Fruit fly (Drosophila melanogaster) whole organism, adult: Measurements from ENCODE around the gene eIF1A.

Experiments
- CG14711 ChIP-seq: fragments of 200-800 bp; sonication (Bioruptor generic); optimal IDR thresholded peaks from 2 replicates; lab custom pipeline; 2018; ENCODE audit warnings: missing biosample characterization, mild to moderate bottlenecking, missing genetic modification characterization, moderate library complexity
- CG33017 ChIP-seq: fragments of 200-800 bp; sonication (Bioruptor generic); optimal IDR thresholded peaks from 2 replicates; lab custom pipeline; 2018; ENCODE audit warnings: missing biosample characterization, mild to moderate bottlenecking, missing genetic modification characterization, moderate library complexity
- cnc ChIP-seq, 2 experiments: fragments of >200 bp; optimal IDR thresholded peaks; 2 replicates each; lab custom pipeline; 2017
- kay ChIP-seq: fragments of 200-800 bp; sonication (Bioruptor generic); peaks from one replicate; lab custom pipeline; 2016; ENCODE audit warnings: missing biosample characterization, missing genetic modification characterization, borderline replicate concordance
- pad ChIP-seq: fragments of 200-800 bp; sonication (Bioruptor generic); optimal IDR thresholded peaks from 3 replicates; lab custom pipeline; 2017; ENCODE audit warnings: missing biosample characterization, missing genetic modification characterization, mild to moderate bottlenecking, moderate library complexity, missing genetic modification reagents
- toe ChIP-seq: fragments of 200-800 bp; sonication (Bioruptor generic); optimal IDR thresholded peaks from 2 replicates; lab custom pipeline; 2016; ENCODE audit warnings: missing biosample characterization, missing genetic modification characterization

DNA sequence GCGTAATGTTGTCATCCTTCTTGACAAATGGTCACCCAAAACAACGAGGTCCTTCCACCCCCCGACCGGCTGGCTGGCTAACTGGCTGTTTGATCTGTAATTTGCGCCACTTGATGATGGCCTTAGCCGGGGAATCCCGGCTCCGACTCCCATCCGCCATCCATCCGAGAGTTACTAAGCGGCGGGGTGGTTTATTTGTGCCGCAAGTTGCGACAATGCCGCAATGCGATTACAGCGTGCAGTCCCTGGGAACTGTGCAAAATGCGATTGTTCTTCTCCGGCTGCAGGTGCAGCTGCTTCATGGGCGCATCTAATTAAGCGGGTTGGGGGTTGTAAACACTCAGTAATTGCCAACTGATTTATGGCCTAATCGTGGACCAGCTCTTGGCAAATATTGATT, 14.4 kb upstream of the eIF1A start:
- TF ChIP-seq cnc (optimal IDR thresholded peaks at IDR 0.05; lab: Kevin White, UChicago) (no peak), pad (no peak), kay (GFP tag; lab: Kevin White, UChicago) (no peak), toe (GFP tag; lab: Kevin White, UChicago) (no peak), CG33017 (no peak), CG14711 (tag; lab: Kevin White, UChicago) (no peak)
